Fruit fly (Drosophila melanogaster): ENCODE data around the gene Mdh1.

Gene Mdh1

dm6 chr2L:10364229-10364628, 31.9 kb downstream of the Mdh1 start, which contains the start of gene lft:
Gene lft, plus strand, starts transcription at chr2L:10364471.
- TF ChIP-seq CG11762 (GFP tag; optimal IDR thresholded peaks at IDR 0.05; ENCODE audit: insufficient read depth) (no peak), ss (GFP tag; optimal IDR thresholded peaks at IDR 0.05) (peak in 1 of 2 experiments; percentile 32), Blimp-1 (GFP tag; optimal IDR thresholded peaks at IDR 0.05) (no peak), Eip78C (GFP tag) (peak; percentile 42), fkh (GFP tag; optimal IDR thresholded peaks at IDR 0.05) (no peak), CG6792 (GFP tag; optimal IDR thresholded peaks at IDR 0.05) (no peak), CG6854 (GFP tag; optimal IDR thresholded peaks at IDR 0.05) (no peak), vri (GFP tag; optimal IDR thresholded peaks at IDR 0.05) (no peak), Sox14 (GFP tag; optimal IDR thresholded peaks at IDR 0.05) (no peak), CG6276 (GFP tag; optimal IDR thresholded peaks at IDR 0.05) (no peak), CG8319 (GFP tag; optimal IDR thresholded peaks at IDR 0.05) (peak; percentile 53), dsx (GFP tag; optimal IDR thresholded peaks at IDR 0.05; ENCODE audit: poor library complexity, severe bottlenecking) (peak; percentile 51), esn (GFP tag; optimal IDR thresholded peaks at IDR 0.05) (no peak), eg (GFP tag; IDR thresholded peaks at IDR 0.05) (no peak)

DNA sequence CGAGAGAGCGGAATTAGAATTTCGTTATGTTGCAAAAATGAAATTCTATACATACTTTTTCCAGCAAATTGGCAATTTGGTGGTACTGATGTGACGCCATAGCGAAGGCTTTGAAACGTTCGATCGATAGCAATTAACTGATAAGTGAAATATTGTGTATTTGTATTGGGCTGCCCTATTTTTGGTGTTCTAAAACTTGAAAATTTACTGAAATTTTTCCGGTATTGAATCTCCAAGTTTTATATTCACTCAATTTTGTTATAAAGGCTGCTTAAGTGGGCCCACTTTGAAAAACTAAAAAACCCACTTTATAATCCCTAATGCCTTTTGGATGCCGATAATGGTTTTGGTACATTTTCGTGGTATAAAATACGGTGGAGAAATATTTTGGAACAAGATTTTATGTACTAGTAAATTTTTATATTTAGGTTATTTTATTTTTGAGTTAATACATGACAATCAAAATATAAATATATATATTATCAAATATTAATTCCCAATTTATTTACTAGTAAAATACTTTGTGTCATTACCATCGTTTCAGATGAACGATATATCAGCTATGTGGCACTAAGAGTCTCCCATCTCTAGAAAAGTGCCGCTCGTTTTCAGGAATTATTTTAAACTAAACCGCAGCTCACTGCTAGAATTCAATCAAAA, 33.6 kb downstream of the Mdh1 start, which contains the start of the genes Cand1 and pim:
Cand1 (minus strand) TSS at position 300 of the 660 bp plus-strand sequence.
pim (plus strand) TSS at position 582 of the 660 bp plus-strand sequence.
- no peak for TF ChIP-seq fd85E (GFP tag; optimal IDR thresholded peaks at IDR 0.05)
- TF ChIP-seq CG3032 (tag; optimal IDR thresholded peaks at IDR 0.05): peak; percentile 16
- TF ChIP-seq dsx (GFP tag; optimal IDR thresholded peaks at IDR 0.05; ENCODE audit: poor library complexity, severe bottlenecking): no peak
- TF ChIP-seq CG10669 (GFP tag; optimal IDR thresholded peaks at IDR 0.05): no peak

DNA sequence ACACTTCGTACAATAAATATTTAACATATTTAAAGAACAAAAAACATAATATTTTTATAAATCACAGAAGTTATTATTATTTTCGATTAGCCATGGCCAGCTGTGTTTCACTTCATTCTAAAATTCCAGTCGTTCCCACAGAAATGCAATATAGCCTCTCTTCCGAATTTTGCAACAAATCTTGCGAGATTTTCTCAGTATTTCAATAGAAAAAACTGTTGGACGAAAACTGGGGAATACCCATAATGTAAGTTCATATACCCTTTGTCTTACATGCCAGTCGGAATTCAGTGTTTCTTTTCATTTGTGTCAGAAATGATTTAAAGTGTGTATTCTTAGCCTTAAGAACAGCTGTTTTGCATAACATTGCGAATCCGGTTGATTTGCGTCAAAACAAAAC, 39.6 kb downstream of the Mdh1 start, which contains the start of the genes CtsL4 and ClpP:
CtsL4 (minus strand) TSS at position 90 of the 400 bp plus-strand sequence.
ClpP (plus strand) TSS at position 288 of the 400 bp plus-strand sequence.
- TF ChIP-seq dac (GFP tag; optimal IDR thresholded peaks at IDR 0.05) (peak; percentile 10), pdm3 (GFP tag; optimal IDR thresholded peaks at IDR 0.05) (no peak), CG31627 (GFP tag; optimal IDR thresholded peaks at IDR 0.05) (peak; percentile 50), fkh (GFP tag; optimal IDR thresholded peaks at IDR 0.05) (no peak), Sox15 (GFP tag; optimal IDR thresholded peaks at IDR 0.05) (no peak), CG15336 (GFP tag; IDR thresholded peaks at IDR 0.05) (no peak), CG6854 (GFP tag; optimal IDR thresholded peaks at IDR 0.05) (no peak), topi (GFP tag; optimal IDR thresholded peaks at IDR 0.05) (no peak), eg (GFP tag; IDR thresholded peaks at IDR 0.05) (no peak), OdsH (GFP tag; optimal IDR thresholded peaks at IDR 0.05) (peak; percentile 59), CG8632 (GFP tag; optimal IDR thresholded peaks at IDR 0.05) (peak; percentile 37), CG11762 (GFP tag; optimal IDR thresholded peaks at IDR 0.05; ENCODE audit: insufficient read depth) (no peak), Smox (GFP tag; optimal IDR thresholded peaks at IDR 0.05) (no peak), net (GFP tag; optimal IDR thresholded peaks at IDR 0.05) (no peak), Hr39 (GFP tag; optimal IDR thresholded peaks at IDR 0.05) (no peak), lz (GFP tag; optimal IDR thresholded peaks at IDR 0.05) (peak; percentile 45), CG8119 (GFP tag; IDR thresholded peaks at IDR 0.05) (no peak), Ets21C (GFP tag; optimal IDR thresholded peaks at IDR 0.05) (no peak), achi (GFP tag; optimal IDR thresholded peaks at IDR 0.05) (no peak), fd59A (GFP tag; optimal IDR thresholded peaks at IDR 0.05) (no peak), Gug (GFP tag; IDR thresholded peaks at IDR 0.05) (no peak), esn (GFP tag; optimal IDR thresholded peaks at IDR 0.05) (peak; percentile 55), Blimp-1 (GFP tag; optimal IDR thresholded peaks at IDR 0.05) (no peak), Sox14 (GFP tag; optimal IDR thresholded peaks at IDR 0.05) (peak; percentile 88), spab (GFP tag; optimal IDR thresholded peaks at IDR 0.05) (no peak), CG6163 (GFP tag; IDR thresholded peaks at IDR 0.05) (no peak), ss (GFP tag; optimal IDR thresholded peaks at IDR 0.05) (no peak), CG6808 (GFP tag; optimal IDR thresholded peaks at IDR 0.05) (no peak), acj6 (GFP tag; optimal IDR thresholded peaks at IDR 0.05) (peak; percentile 36), CG1621 (tag; optimal IDR thresholded peaks at IDR 0.05) (peak; percentile 61), CG34406 (GFP tag; optimal IDR thresholded peaks at IDR 0.05) (peak; percentile 40), CG10631 (GFP tag; optimal IDR thresholded peaks at IDR 0.05) (no peak), CG3919 (GFP tag; optimal IDR thresholded peaks at IDR 0.05) (no peak), CG4318 (GFP tag; optimal IDR thresholded peaks at IDR 0.05) (no peak), Ets96B (tag; optimal IDR thresholded peaks at IDR 0.05) (peak; percentile 32), CG3032 (tag; optimal IDR thresholded peaks at IDR 0.05) (peak; percentile 45), salr (GFP tag; optimal IDR thresholded peaks at IDR 0.05) (no peak)
